Worm (Caenorhabditis elegans) whole organism, young adult: ENCODE results near the gene C07A9.9.

Experiments
- B0035.1 ChIP-seq: sonication (generic microtip); optimal IDR thresholded peaks from 2 replicates; lab custom pipeline; 2016; ENCODE audit warnings: missing genetic modification characterization, mild to moderate bottlenecking, missing compliant biosample characterization, missing genotype, missing genetic modification reagents
- B0336.3 ChIP-seq: fragments of 200-800 bp; sonication (Bioruptor generic); IDR thresholded peaks from 2 replicates; pipeline ENCODE4 v1.3.6; 2022; ENCODE audit warnings: missing genetic modification characterization, missing compliant biosample characterization
- F33H1.4 ChIP-seq: fragments of 200-800 bp; sonication (Bioruptor generic); IDR thresholded peaks from 2 replicates; pipeline ENCODE4 v1.3.6; 2022; ENCODE audit warnings: missing genetic modification reagents, missing genetic modification characterization, missing compliant biosample characterization
- F39B2.1 ChIP-seq: fragments of 200-800 bp; sonication (Bioruptor generic); IDR thresholded peaks from 2 replicates; pipeline ENCODE4 v1.3.6; 2022; ENCODE audit warnings: missing genetic modification reagents, missing genetic modification characterization, missing compliant biosample characterization
- F55B11.4 ChIP-seq: sonication (generic microtip); optimal IDR thresholded peaks from 2 replicates; lab custom pipeline; 2016; ENCODE audit warnings: missing compliant biosample characterization, missing genetic modification characterization, borderline replicate concordance; ENCODE audit not compliant: insufficient read depth
- K11D2.4 ChIP-seq: fragments of 200-800 bp; sonication (Bioruptor generic); IDR thresholded peaks from 2 replicates; pipeline ENCODE4 v1.3.6; 2022; ENCODE audit warnings: missing genetic modification reagents, missing genetic modification characterization, missing compliant biosample characterization
- T07F8.4 ChIP-seq: sonication (generic microtip); optimal IDR thresholded peaks from 2 replicates; lab custom pipeline; 2016; ENCODE audit warnings: mild to moderate bottlenecking, missing genetic modification characterization, moderate library complexity, missing compliant biosample characterization
- Y53F4B.3 ChIP-seq: fragments of 200-800 bp; sonication (Bioruptor generic); IDR thresholded peaks from 2 replicates; pipeline ENCODE4 v1.3.6; 2022; ENCODE audit warnings: missing genetic modification reagents, missing genetic modification characterization, missing compliant biosample characterization
- ZK185.1 ChIP-seq: sonication (generic microtip); optimal IDR thresholded peaks from 2 replicates; lab custom pipeline; 2016; ENCODE audit warnings: mild to moderate bottlenecking, missing genetic modification characterization, missing compliant biosample characterization; ENCODE audit not compliant: poor library complexity, severe bottlenecking
- aptf-2 ChIP-seq: fragments of 200-800 bp; sonication (Bioruptor generic); conservative IDR thresholded peaks from 2 replicates; pipeline ENCODE4 v1.3.6; 2022; ENCODE audit warnings: missing genetic modification reagents, missing genetic modification characterization, missing compliant biosample characterization
- athp-1 ChIP-seq: sonication (generic microtip); optimal IDR thresholded peaks from 2 replicates; lab custom pipeline; 2017; ENCODE audit warnings: mild to moderate bottlenecking, missing genetic modification characterization, missing compliant biosample characterization
- attf-5 ChIP-seq: fragments of 200-800 bp; sonication (Bioruptor generic); optimal IDR thresholded peaks from 2 replicates; lab custom pipeline; 2018; ENCODE audit warnings: mild to moderate bottlenecking, missing genetic modification characterization, missing compliant biosample characterization
- ceh-27 ChIP-seq: fragments of 200-800 bp; sonication (Bioruptor generic); optimal IDR thresholded peaks from 2 replicates; lab custom pipeline; 2018; ENCODE audit warnings: mild to moderate bottlenecking, missing genetic modification characterization, moderate library complexity, missing compliant biosample characterization
- ceh-40 ChIP-seq: fragments of 200-800 bp; sonication (Bioruptor generic); IDR thresholded peaks from 2 replicates; pipeline ENCODE4 v1.3.6; 2022; ENCODE audit warnings: missing genetic modification characterization, missing compliant biosample characterization
- chd-7 ChIP-seq: sonication (generic microtip); optimal IDR thresholded peaks from 2 replicates; lab custom pipeline; 2016; ENCODE audit warnings: mild to moderate bottlenecking, missing genetic modification characterization, moderate library complexity, missing compliant biosample characterization
- hmg-1.2 ChIP-seq: fragments of 200-800 bp; sonication (Bioruptor generic); IDR thresholded peaks from 2 replicates; pipeline ENCODE4 v1.3.6; 2022; ENCODE audit warnings: missing genetic modification reagents, missing genetic modification characterization, missing compliant biosample characterization
- hmg-20 ChIP-seq: fragments of 200-800 bp; sonication (Bioruptor generic); IDR thresholded peaks from 2 replicates; pipeline ENCODE4 v1.3.6; 2022; ENCODE audit warnings: missing genetic modification reagents, missing genetic modification characterization, missing compliant biosample characterization
- hsf-1 ChIP-seq: fragments of 200-800 bp; sonication (Bioruptor generic); IDR thresholded peaks from 2 replicates; pipeline ENCODE4 v1.3.6; 2022; ENCODE audit warnings: missing genetic modification reagents, missing genetic modification characterization, missing compliant biosample characterization
- lin-35 ChIP-seq, 3 experiments: fragments of 150-350 bp in 2 of 3; sonication (generic microtip) in 1 of 3; optimal IDR thresholded peaks; 2 replicates each; lab custom pipeline; 2014 to 2018; ENCODE audit warnings: missing biosample characterization in 3 of 3, missing genetic modification characterization in 3 of 3, missing genetic modification reagents in 3 of 3
- lin-54 ChIP-seq: fragments of 200-800 bp; sonication (Bioruptor generic); optimal IDR thresholded peaks from 2 replicates; lab custom pipeline; 2018; ENCODE audit warnings: mild to moderate bottlenecking, missing genetic modification characterization, missing compliant biosample characterization
- lsy-27 ChIP-seq: sonication (generic microtip); optimal IDR thresholded peaks from 2 replicates; lab custom pipeline; 2017; ENCODE audit warnings: missing genetic modification characterization, mild to moderate bottlenecking, missing compliant biosample characterization, antibody characterized with exemption, missing genotype, borderline replicate concordance; ENCODE audit not compliant: insufficient read depth
- madf-10 ChIP-seq: sonication (generic microtip); optimal IDR thresholded peaks from 2 replicates; lab custom pipeline; 2016; ENCODE audit warnings: mild to moderate bottlenecking, missing genetic modification characterization, missing compliant biosample characterization
- madf-3 ChIP-seq: fragments of 200-800 bp; sonication (Bioruptor generic); IDR thresholded peaks from 2 replicates; pipeline ENCODE4 v1.3.6; 2022; ENCODE audit warnings: missing genetic modification reagents, missing genetic modification characterization, missing compliant biosample characterization
- madf-8 ChIP-seq: fragments of 200-800 bp; sonication (Bioruptor generic); conservative IDR thresholded peaks from 2 replicates; pipeline ENCODE4 v1.3.6; 2022; ENCODE audit warnings: missing genetic modification reagents, missing genetic modification characterization, missing compliant biosample characterization
- mcd-1 ChIP-seq: fragments of 200-800 bp; sonication (Bioruptor generic); IDR thresholded peaks from 2 replicates; pipeline ENCODE4 v1.3.6; 2022; ENCODE audit warnings: missing genetic modification reagents, missing genetic modification characterization, missing compliant biosample characterization
- mes-4 ChIP-seq: sonication (generic microtip); optimal IDR thresholded peaks from 2 replicates; lab custom pipeline; 2016; ENCODE audit warnings: missing genotype, missing genetic modification characterization, missing compliant biosample characterization
- nfya-1 ChIP-seq: sonication (generic microtip); optimal IDR thresholded peaks from 2 replicates; lab custom pipeline; 2017; ENCODE audit warnings: antibody characterized with exemption, missing compliant biosample characterization, missing genetic modification characterization, borderline replicate concordance; ENCODE audit not compliant: insufficient read depth
- nfya-2 ChIP-seq: fragments of 200-800 bp; sonication (Bioruptor generic); IDR thresholded peaks from 2 replicates; pipeline ENCODE4 v1.3.6; 2022; ENCODE audit warnings: missing genetic modification reagents, missing genetic modification characterization, missing compliant biosample characterization
- nfyb-1 ChIP-seq: fragments of 200-800 bp; sonication (Bioruptor generic); IDR thresholded peaks from 2 replicates; pipeline ENCODE4 v1.3.6; 2022; ENCODE audit warnings: missing genetic modification reagents, missing genetic modification characterization, missing compliant biosample characterization
- nhr-90 ChIP-seq: sonication (generic microtip); optimal IDR thresholded peaks from 2 replicates; lab custom pipeline; 2016; ENCODE audit warnings: missing genotype, mild to moderate bottlenecking, missing genetic modification characterization, missing compliant biosample characterization
- rpc-1 ChIP-seq, 2 experiments: fragments of 150-350 bp in 1 of 2; sonication (generic microtip) in 1 of 2; optimal IDR thresholded peaks; 2 replicates each; lab custom pipeline; 2014 to 2018; ENCODE audit warnings: missing biosample characterization in 1 of 2, missing genetic modification characterization in 1 of 2, missing genetic modification reagents in 1 of 2, missing genotype in 1 of 2
- sea-2 ChIP-seq: fragments of 200-800 bp; sonication (Bioruptor generic); IDR thresholded peaks from 2 replicates; pipeline ENCODE4 v1.3.6; 2022; ENCODE audit warnings: missing genetic modification characterization, missing compliant biosample characterization
- snpc-1.1 ChIP-seq: sonication (generic microtip); optimal IDR thresholded peaks from 2 replicates; lab custom pipeline; 2017; ENCODE audit warnings: missing genetic modification characterization, mild to moderate bottlenecking, missing compliant biosample characterization, antibody characterized with exemption, moderate library complexity, missing genotype, missing genetic modification reagents; ENCODE audit not compliant: insufficient read depth
- snpc-3.4 ChIP-seq: sonication (generic microtip); optimal IDR thresholded peaks from 2 replicates; lab custom pipeline; 2017; ENCODE audit warnings: missing genetic modification characterization, mild to moderate bottlenecking, missing compliant biosample characterization, antibody characterized with exemption, moderate library complexity, missing genotype, missing genetic modification reagents
- tbp1 ChIP-seq: fragments of 200-800 bp; sonication (Bioruptor generic); optimal IDR thresholded peaks from 2 replicates; lab custom pipeline; 2018; ENCODE audit warnings: mild to moderate bottlenecking, missing genetic modification characterization, missing compliant biosample characterization
- tlf-1 ChIP-seq: fragments of 200-800 bp; sonication (Bioruptor generic); optimal IDR thresholded peaks from 2 replicates; lab custom pipeline; 2018; ENCODE audit warnings: mild to moderate bottlenecking, missing genetic modification characterization, missing compliant biosample characterization
- xnd-1 ChIP-seq: sonication (generic microtip); optimal IDR thresholded peaks from 2 replicates; lab custom pipeline; 2016; ENCODE audit warnings: missing genotype, missing genetic modification reagents, missing genetic modification characterization, missing compliant biosample characterization
- zim-3 ChIP-seq: sonication (generic microtip); optimal IDR thresholded peaks from 2 replicates; lab custom pipeline; 2017; ENCODE audit warnings: mild to moderate bottlenecking, missing genetic modification characterization, moderate library complexity, missing compliant biosample characterization
- ztf-18 ChIP-seq: sonication (generic microtip); optimal IDR thresholded peaks from 2 replicates; lab custom pipeline; 2016; ENCODE audit warnings: missing genotype, mild to moderate bottlenecking, missing genetic modification characterization, missing compliant biosample characterization
- ztf-22 ChIP-seq: fragments of 200-800 bp; sonication (Bioruptor generic); optimal IDR thresholded peaks from 2 replicates; lab custom pipeline; 2018; ENCODE audit warnings: mild to moderate bottlenecking, missing genetic modification characterization, moderate library complexity, missing compliant biosample characterization
- ztf-26 ChIP-seq: sonication (generic microtip); optimal IDR thresholded peaks from 2 replicates; lab custom pipeline; 2017; ENCODE audit warnings: missing genetic modification characterization, missing compliant biosample characterization
- ztf-6 ChIP-seq: fragments of 200-800 bp; sonication (Bioruptor generic); IDR thresholded peaks from 2 replicates; pipeline ENCODE4 v1.3.6; 2022; ENCODE audit warnings: missing genetic modification reagents, missing genetic modification characterization, missing compliant biosample characterization

The C07A9.9 gene

DNA sequence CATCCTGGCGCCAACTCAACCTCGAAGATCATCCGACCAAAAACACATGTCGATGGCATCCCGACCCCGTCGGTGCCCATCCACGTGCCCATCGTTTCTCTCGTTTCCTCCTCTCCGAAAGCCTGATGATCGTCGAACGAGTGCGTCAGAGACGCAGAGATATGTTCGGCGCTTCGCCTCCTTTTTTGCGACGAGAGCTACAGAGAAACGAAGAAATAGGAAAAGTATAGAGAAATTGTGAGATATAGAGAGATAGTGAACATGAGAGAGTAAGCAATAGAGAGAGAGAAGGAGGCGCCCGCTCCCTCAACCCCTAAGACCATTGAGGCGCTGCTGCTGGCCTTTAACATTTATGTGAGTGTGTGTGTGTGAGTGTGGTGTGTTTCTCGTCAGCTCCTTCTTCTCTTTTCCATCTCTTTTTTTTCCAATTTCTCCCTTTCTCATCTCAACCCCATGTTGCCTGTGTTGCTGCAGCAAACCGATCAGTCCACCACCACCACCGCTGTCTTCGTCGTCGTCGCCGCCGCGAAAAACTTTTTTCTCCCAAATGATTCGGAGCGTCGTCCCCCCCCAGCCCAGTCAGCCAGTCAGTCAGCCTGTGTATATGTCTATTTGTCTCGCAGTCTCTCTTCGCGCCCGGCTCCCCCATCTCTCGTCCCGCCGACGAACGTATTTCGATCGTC, 48.2 kb downstream of the C07A9.9 start, which contains the start of gene hlh-11 (continued):
- TF ChIP-seq madf-3 (GFP tag; lab: Robert Waterston, UW) (no peak), Y53F4B.3 (no peak), tlf-1 (GFP tag; lab: Kevin White, UChicago) (peak; percentile 54), attf-5 (GFP tag; lab: Kevin White, UChicago) (peak; percentile 92), nfya-1 (no peak), athp-1 (tag; lab: Kevin White, UChicago) (peak; percentile 63), ZK185.1 (tag; lab: Kevin White, UChicago) (peak; percentile 92), chd-7 (tag; lab: Kevin White, UChicago) (peak; percentile 78), B0035.1 (tag; lab: Kevin White, UChicago) (peak; percentile 44), ztf-26 (tag; lab: Kevin White, UChicago) (peak; percentile 69), tbp1 (GFP tag; lab: Kevin White, UChicago) (peak; percentile 43), madf-10 (tag; lab: Kevin White, UChicago) (peak; percentile 95), F39B2.1 (GFP tag; lab: Robert Waterston, UW) (no peak), F55B11.4 (tag; lab: Kevin White, UChicago) (no peak), hmg-20 (GFP tag; lab: Robert Waterston, UW) (no peak), sea-2 (no peak), hmg-1.2 (GFP tag; lab: Robert Waterston, UW) (peak; percentile 88), lsy-27 (tag; lab: Kevin White, UChicago) (no peak), mcd-1 (GFP tag; lab: Robert Waterston, UW) (peak; percentile 69), lin-35 (GFP tag; optimal IDR thresholded peaks at IDR 0.05; lab: Kevin White, UChicago) (peak in 1 of 3 experiments; percentile 74), F33H1.4 (GFP tag; lab: Robert Waterston, UW) (no peak), ztf-22 (no peak), ceh-27 (peak; percentile 24), B0336.3 (GFP tag; lab: Robert Waterston, UW) (peak; percentile 91), nhr-90 (tag; lab: Kevin White, UChicago) (peak; percentile 74), mes-4 (no peak), xnd-1 (no peak), lin-54 (GFP tag; lab: Kevin White, UChicago) (peak; percentile 35)

DNA sequence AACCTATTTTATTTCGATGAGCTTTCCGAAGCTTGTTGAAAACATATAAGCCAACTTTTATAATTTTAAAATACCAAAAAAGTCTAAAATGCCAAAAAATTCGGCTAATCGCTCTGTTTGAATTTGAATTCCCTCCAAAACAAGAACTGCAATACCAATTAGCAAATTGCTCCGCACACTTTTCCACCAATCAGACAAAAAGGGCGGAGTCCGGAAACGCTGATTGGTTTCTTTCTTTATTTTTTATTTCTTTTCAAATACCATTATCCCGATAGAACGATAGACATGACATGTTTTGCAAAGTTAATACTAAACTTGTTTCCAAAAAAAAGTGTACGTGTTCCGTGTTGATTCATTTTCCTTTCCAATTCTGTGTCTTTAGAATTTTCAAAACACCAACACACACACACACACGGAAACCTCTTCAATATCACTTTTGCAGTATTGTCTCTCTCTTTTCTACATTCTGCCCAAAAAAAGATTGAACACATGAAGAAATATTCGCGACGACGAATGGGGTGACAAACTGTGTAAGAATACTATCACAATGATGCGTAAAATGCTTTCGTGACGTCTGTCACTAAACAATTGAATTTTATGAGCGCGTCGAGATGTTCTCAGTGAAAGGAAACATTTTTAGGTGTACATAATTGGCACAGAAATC, 49.7 kb downstream of the C07A9.9 start:
- TF ChIP-seq sea-2, result no peak
- peak; percentile 75; the same call in 1 of the 2 replicates for TF ChIP-seq nfyb-1
- peak; percentile 3 for TF ChIP-seq ceh-27
- TF ChIP-seq, all 124 proteins: peak for 2

DNA sequence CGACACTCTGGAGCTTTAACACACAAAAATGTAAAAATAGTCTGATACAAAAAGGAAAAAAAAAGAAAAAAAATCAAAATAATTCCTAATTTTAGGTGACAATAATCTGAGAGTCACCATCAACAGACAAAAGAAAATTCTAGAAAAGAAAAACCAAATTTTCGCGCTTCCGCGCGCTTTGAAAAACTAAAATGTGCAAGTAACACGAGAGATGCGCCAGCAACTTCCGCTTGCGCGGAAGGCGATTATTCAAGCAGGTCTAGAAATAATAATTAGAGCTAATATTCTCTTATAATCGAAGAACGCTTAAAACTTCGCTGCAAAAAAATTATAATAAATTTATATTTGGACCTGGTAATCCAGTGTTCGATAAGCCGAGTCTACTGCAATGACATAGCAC, 50.5 kb downstream of the C07A9.9 start:
- peak; percentile 100 for TF ChIP-seq hsf-1
- TF ChIP-seq F39B2.1 (GFP tag; lab: Robert Waterston, UW), result peak; percentile 72; the same call in 1 of the 2 replicates
- TF ChIP-seq nfyb-1, result peak; percentile 87; the same call in 1 of the 2 replicates
- no peak for TF ChIP-seq ztf-22
- 0 out of 2 replicates have a peak, but pooled peaks have one; percentile 7 for TF ChIP-seq ztf-6
- TF ChIP-seq nfya-2 (GFP tag; lab: Robert Waterston, UW), result peak; percentile 87; the same call in 1 of the 2 replicates
- peak; percentile 68; the same call in 1 of the 2 replicates for TF ChIP-seq aptf-2 (GFP tag; lab: Robert Waterston, UW)
- 0 out of 2 replicates have a peak, but pooled peaks have one; percentile 48 for TF ChIP-seq ceh-40 (GFP tag; lab: Robert Waterston, UW)
- TF ChIP-seq snpc-1.1 (tag; lab: Kevin White, UChicago), result peak; percentile 83
- peak; percentile 15 for TF ChIP-seq rpc-1 (optimal IDR thresholded peaks at IDR 0.05; lab: Kevin White, UChicago)
- no peak for TF ChIP-seq rpc-1 (tag; optimal IDR thresholded peaks at IDR 0.05; lab: Kevin White, UChicago)
- peak; percentile 83 for TF ChIP-seq athp-1 (tag; lab: Kevin White, UChicago)
- TF ChIP-seq zim-3 (tag; lab: Kevin White, UChicago), result no peak
- 0 out of 2 replicates have a peak, but pooled peaks have one; percentile 21 for TF ChIP-seq K11D2.4 (GFP tag; lab: Robert Waterston, UW)
- peak; percentile 97 for TF ChIP-seq snpc-3.4 (tag; lab: Kevin White, UChicago)
- TF ChIP-seq T07F8.4, result no peak
- TF ChIP-seq madf-8 (GFP tag; lab: Robert Waterston, UW), result peak; percentile 100
- TF ChIP-seq ztf-18 (tag; lab: Kevin White, UChicago), result peak; percentile 99
